Worm (Caenorhabditis elegans): ENCODE data around the gene hpo-9.

The hpo-9 gene

ce11 chrV:7196498-7196966, 40.4 kb downstream of the hpo-9 start, which contains the start of gene F09G2.2 (continued):
- TF ChIP-seq F16B12.6 (tag; optimal IDR thresholded peaks at IDR 0.05) (peak; percentile 62), snu-23 (GFP tag; optimal IDR thresholded peaks at IDR 0.05) (peak; percentile 96), nhr-47 (tag; optimal IDR thresholded peaks at IDR 0.05) (peak; percentile 91), nhr-11 (tag; optimal IDR thresholded peaks at IDR 0.05) (peak; percentile 10), ets-5 (GFP tag; IDR thresholded peaks at IDR 0.05) (no peak), sup-37 (GFP tag; optimal IDR thresholded peaks at IDR 0.05) (peak; percentile 30), alr-1 (tag; optimal IDR thresholded peaks at IDR 0.05; ENCODE audit: borderline replicate concordance) (no peak), nhr-85 (tag) (peak; percentile 96), lin-15B (tag; optimal IDR thresholded peaks at IDR 0.05) (peak; percentile 93), unc-86 (tag; optimal IDR thresholded peaks at IDR 0.05) (peak; percentile 83), jun-1 (tag; optimal IDR thresholded peaks at IDR 0.05) (peak; percentile 89), fkh-10 (GFP tag; optimal IDR thresholded peaks at IDR 0.05) (peak; percentile 44), pax-3 (tag; optimal IDR thresholded peaks at IDR 0.05) (peak; percentile 60), unc-62 (GFP tag; optimal IDR thresholded peaks at IDR 0.05) (no peak), lin-39 (tag; optimal IDR thresholded peaks at IDR 0.05) (peak; percentile 43), aly-2 (tag; optimal IDR thresholded peaks at IDR 0.05) (peak; percentile 46), lin-35 (GFP tag; optimal IDR thresholded peaks at IDR 0.05) (peak; percentile 96 to 97), egl-27 (tag; optimal IDR thresholded peaks at IDR 0.05) (no peak), unc-130 (tag; optimal IDR thresholded peaks at IDR 0.05) (peak; percentile 94), fos-1 (tag; optimal IDR thresholded peaks at IDR 0.05) (peak; percentile 83), pag-3 (tag; optimal IDR thresholded peaks at IDR 0.05; ENCODE audit: borderline replicate concordance, insufficient read depth) (peak; percentile 44), fkh-8 (tag; optimal IDR thresholded peaks at IDR 0.05) (peak; percentile 90), egl-13 (tag; optimal IDR thresholded peaks at IDR 0.05) (peak; percentile 74), zip-4 (GFP tag; optimal IDR thresholded peaks at IDR 0.05) (peak; percentile 73), Y116A8C.19 (tag; optimal IDR thresholded peaks at IDR 0.05; ENCODE audit: borderline replicate concordance) (no peak), elt-2 (tag; optimal IDR thresholded peaks at IDR 0.05) (peak; percentile 78), C34B4.2 (tag; optimal IDR thresholded peaks at IDR 0.05) (no peak), nhr-12 (tag; optimal IDR thresholded peaks at IDR 0.05) (no peak), nhr-28 (tag; optimal IDR thresholded peaks at IDR 0.05) (no peak), nhr-71 (tag; optimal IDR thresholded peaks at IDR 0.05) (peak; percentile 95), mab-9 (GFP tag; IDR thresholded peaks at IDR 0.05) (peak; percentile 60), efl-1 (optimal IDR thresholded peaks at IDR 0.05) (peak; percentile 91), efl-1 (GFP tag; optimal IDR thresholded peaks at IDR 0.05 in 1 of 2) (peak; percentile 89 to 99), ceh-63 (GFP tag; optimal IDR thresholded peaks at IDR 0.05) (no peak), nhr-90 (tag; optimal IDR thresholded peaks at IDR 0.05; ENCODE audit: poor library complexity) (peak; percentile 92), lsy-2 (tag; optimal IDR thresholded peaks at IDR 0.05) (peak; percentile 90 to 95), ceh-8 (GFP tag; optimal IDR thresholded peaks at IDR 0.05) (peak; percentile 72), ceh-90 (tag; optimal IDR thresholded peaks at IDR 0.05) (no peak), skn-1 (tag; optimal IDR thresholded peaks at IDR 0.05) (peak; percentile 92), nhr-19 (GFP tag; conservative IDR thresholded peaks at IDR 0.05) (peak; percentile 94), fkh-4 (tag; optimal IDR thresholded peaks at IDR 0.05; ENCODE audit: borderline replicate concordance) (no peak), nhr-20 (tag; optimal IDR thresholded peaks at IDR 0.05) (peak; percentile 94), pqm-1 (tag; optimal IDR thresholded peaks at IDR 0.05) (no peak), sptf-1 (tag; optimal IDR thresholded peaks at IDR 0.05) (no peak), ceh-82 (tag; optimal IDR thresholded peaks at IDR 0.05) (peak; percentile 92 to 94 (median 93)), snpc-4 (tag; optimal IDR thresholded peaks at IDR 0.05) (peak; percentile 62), ztf-4 (tag; optimal IDR thresholded peaks at IDR 0.05) (peak; percentile 69), unc-30 (tag; optimal IDR thresholded peaks at IDR 0.05) (no peak), ces-1 (GFP tag; optimal IDR thresholded peaks at IDR 0.05) (no peak), nhr-84 (tag; optimal IDR thresholded peaks at IDR 0.05) (no peak), rnt-1 (tag; optimal IDR thresholded peaks at IDR 0.05) (peak; percentile 92), zag-1 (tag; optimal IDR thresholded peaks at IDR 0.05) (no peak), blmp-1 (tag; optimal IDR thresholded peaks at IDR 0.05) (peak; percentile 77)
